Worm (Caenorhabditis elegans) whole organism, late embryonic: Measurements from ENCODE around the gene degl-2.

ENCODE experiments used
- C38D4.7 ChIP-seq: fragments of 200-800 bp; sonication (Bioruptor generic); optimal IDR thresholded peaks from 2 replicates; lab custom pipeline; 2018; ENCODE audit warnings: mild to moderate bottlenecking, missing genetic modification characterization, moderate library complexity, missing compliant biosample characterization
- F13H6.1 ChIP-seq: sonication (generic microtip); optimal IDR thresholded peaks from 2 replicates; lab custom pipeline; 2016; ENCODE audit warnings: missing genetic modification characterization, missing compliant biosample characterization
- K02D7.2 ChIP-seq: sonication (generic microtip); optimal IDR thresholded peaks from 2 replicates; lab custom pipeline; 2017; ENCODE audit warnings: mild to moderate bottlenecking, missing genetic modification characterization, missing compliant biosample characterization
- T23F11.4 ChIP-seq: fragments of 200-800 bp; sonication (Bioruptor generic); optimal IDR thresholded peaks from 2 replicates; lab custom pipeline; 2018; ENCODE audit warnings: mild to moderate bottlenecking, missing genetic modification characterization, missing compliant biosample characterization
- ceh-18 ChIP-seq: sonication (generic microtip); optimal IDR thresholded peaks from 2 replicates; lab custom pipeline; 2016; ENCODE audit warnings: missing genetic modification characterization, missing compliant biosample characterization
- ceh-19 ChIP-seq: fragments of 200-800 bp; sonication (Bioruptor generic); optimal IDR thresholded peaks from 2 replicates; lab custom pipeline; 2018; ENCODE audit warnings: mild to moderate bottlenecking, missing genetic modification characterization, missing compliant biosample characterization
- ceh-2 ChIP-seq: sonication (generic microtip); optimal IDR thresholded peaks from 2 replicates; lab custom pipeline; 2016; ENCODE audit warnings: missing genotype, missing genetic modification characterization, missing compliant biosample characterization
- ceh-30 ChIP-seq: fragments of 150-350 bp; optimal IDR thresholded peaks from 2 replicates; lab custom pipeline; 2014; ENCODE audit warnings: missing biosample characterization, missing genetic modification characterization
- ceh-31 ChIP-seq: sonication (generic microtip); optimal IDR thresholded peaks from 2 replicates; lab custom pipeline; 2016; ENCODE audit warnings: missing genetic modification characterization, missing compliant biosample characterization
- ceh-34 ChIP-seq: sonication (generic microtip); optimal IDR thresholded peaks from 2 replicates; lab custom pipeline; 2016; ENCODE audit warnings: mild to moderate bottlenecking, missing genetic modification characterization, missing compliant biosample characterization
- ceh-6 ChIP-seq: fragments of 200-800 bp; sonication (Bioruptor generic); optimal IDR thresholded peaks from 2 replicates; lab custom pipeline; 2018; ENCODE audit warnings: mild to moderate bottlenecking, missing genetic modification characterization, missing compliant biosample characterization
- elt-2 ChIP-seq: sonication (generic microtip); optimal IDR thresholded peaks from 2 replicates; lab custom pipeline; 2016; ENCODE audit warnings: missing genetic modification reagents, missing genetic modification characterization, missing compliant biosample characterization
- elt-4 ChIP-seq: sonication (generic microtip); optimal IDR thresholded peaks from 2 replicates; lab custom pipeline; 2016; ENCODE audit warnings: missing genetic modification characterization, missing compliant biosample characterization
- ets-4 ChIP-seq: sonication (generic microtip); optimal IDR thresholded peaks from 2 replicates; lab custom pipeline; 2016; ENCODE audit warnings: missing genetic modification characterization, missing compliant biosample characterization
- hlh-13 ChIP-seq: fragments of 200-800 bp; sonication (Bioruptor generic); optimal IDR thresholded peaks from 2 replicates; lab custom pipeline; 2018; ENCODE audit warnings: mild to moderate bottlenecking, missing genetic modification characterization, missing compliant biosample characterization
- hlh-15 ChIP-seq: sonication (generic microtip); optimal IDR thresholded peaks from 2 replicates; lab custom pipeline; 2016; ENCODE audit warnings: missing genetic modification characterization, missing compliant biosample characterization
- hlh-30 ChIP-seq: sonication (generic microtip); optimal IDR thresholded peaks from 2 replicates; lab custom pipeline; 2017; ENCODE audit warnings: antibody characterized with exemption, missing genetic modification characterization, missing compliant biosample characterization; ENCODE audit not compliant: insufficient read depth
- hlh-8 ChIP-seq: sonication (generic microtip); optimal IDR thresholded peaks from 2 replicates; lab custom pipeline; 2016; ENCODE audit warnings: missing genotype, missing genetic modification characterization, missing compliant biosample characterization
- mec-3 ChIP-seq: sonication (generic microtip); optimal IDR thresholded peaks from 2 replicates; lab custom pipeline; 2016; ENCODE audit warnings: borderline replicate concordance, missing genetic modification characterization, missing compliant biosample characterization
- nfya-1 ChIP-seq: sonication (generic microtip); optimal IDR thresholded peaks from 2 replicates; lab custom pipeline; 2017; ENCODE audit warnings: missing genetic modification characterization, mild to moderate bottlenecking, missing compliant biosample characterization, antibody characterized with exemption, moderate library complexity
- nhr-11 ChIP-seq: fragments of 150-350 bp; optimal IDR thresholded peaks from 2 replicates; lab custom pipeline; 2014; ENCODE audit warnings: missing biosample characterization, missing genetic modification characterization
- nhr-232 ChIP-seq: sonication (generic microtip); optimal IDR thresholded peaks from 2 replicates; lab custom pipeline; 2016; ENCODE audit warnings: missing genetic modification characterization, missing compliant biosample characterization
- pag-3 ChIP-seq: sonication (generic microtip); optimal IDR thresholded peaks from 2 replicates; lab custom pipeline; 2016; ENCODE audit warnings: missing compliant biosample characterization, missing genetic modification characterization, borderline replicate concordance
- pha-2 ChIP-seq: sonication (generic microtip); optimal IDR thresholded peaks from 2 replicates; lab custom pipeline; 2017; ENCODE audit warnings: mild to moderate bottlenecking, missing genetic modification characterization, missing compliant biosample characterization
- pqm-1 ChIP-seq: sonication (generic microtip); optimal IDR thresholded peaks from 2 replicates; lab custom pipeline; 2016; ENCODE audit warnings: missing genetic modification characterization, missing compliant biosample characterization
- sdc-2 ChIP-seq: sonication (generic microtip); optimal IDR thresholded peaks from 2 replicates; lab custom pipeline; 2016; ENCODE audit warnings: missing genotype, missing genetic modification characterization, missing compliant biosample characterization
- syd-9 ChIP-seq: sonication (generic microtip); optimal IDR thresholded peaks from 2 replicates; lab custom pipeline; 2016; ENCODE audit warnings: mild to moderate bottlenecking, missing genetic modification characterization, moderate library complexity, missing compliant biosample characterization
- tbx-2 ChIP-seq: sonication (generic microtip); optimal IDR thresholded peaks from 2 replicates; lab custom pipeline; 2016; ENCODE audit warnings: missing genetic modification characterization, missing compliant biosample characterization
- unc-42 ChIP-seq: sonication (generic microtip); optimal IDR thresholded peaks from 2 replicates; lab custom pipeline; 2016; ENCODE audit warnings: missing genotype, missing genetic modification characterization, missing compliant biosample characterization
- unc-55 ChIP-seq: sonication (generic microtip); optimal IDR thresholded peaks from 2 replicates; lab custom pipeline; 2017; ENCODE audit warnings: missing biosample characterization, missing genetic modification reagents, missing genetic modification characterization

degl-2 gene

DNA sequence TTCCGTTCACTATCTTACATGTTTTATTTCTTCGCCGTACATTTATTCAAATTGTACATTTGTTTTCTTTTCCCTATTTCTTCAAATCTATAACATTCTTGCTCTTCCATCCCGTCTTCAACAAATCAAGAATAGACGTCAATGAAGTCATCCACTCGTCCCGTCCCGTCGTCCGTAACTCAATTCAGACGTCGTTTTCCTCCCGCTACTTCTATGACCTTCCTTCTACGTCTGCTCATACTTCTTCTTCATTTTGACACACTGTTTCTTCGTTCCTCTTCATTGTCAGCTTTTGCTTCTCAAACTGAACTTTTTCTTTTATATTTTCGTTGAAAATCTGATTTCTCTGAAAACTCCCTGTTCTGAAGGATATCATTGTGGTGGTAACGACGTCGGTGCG, 16.7 kb downstream of the degl-2 start:
- TF ChIP-seq unc-42 (tag; lab: Kevin White, UChicago) (peak; percentile 82), sdc-2 (tag; lab: Kevin White, UChicago) (no peak)

ce11 chrIV:9667084-9667483, 23.8 kb downstream of the degl-2 start:
- TF ChIP-seq pqm-1 (tag; lab: Kevin White, UChicago) (no peak), nfya-1 (tag; lab: Kevin White, UChicago) (peak; percentile 25), ceh-30 (tag; lab: Kevin White, UChicago) (peak; percentile 8), elt-2 (tag; lab: Kevin White, UChicago) (peak; percentile 19), unc-55 (GFP tag; lab: Kevin White, UChicago) (no peak), ceh-34 (peak; percentile 38), tbx-2 (tag; lab: Kevin White, UChicago) (peak; percentile 45)

DNA sequence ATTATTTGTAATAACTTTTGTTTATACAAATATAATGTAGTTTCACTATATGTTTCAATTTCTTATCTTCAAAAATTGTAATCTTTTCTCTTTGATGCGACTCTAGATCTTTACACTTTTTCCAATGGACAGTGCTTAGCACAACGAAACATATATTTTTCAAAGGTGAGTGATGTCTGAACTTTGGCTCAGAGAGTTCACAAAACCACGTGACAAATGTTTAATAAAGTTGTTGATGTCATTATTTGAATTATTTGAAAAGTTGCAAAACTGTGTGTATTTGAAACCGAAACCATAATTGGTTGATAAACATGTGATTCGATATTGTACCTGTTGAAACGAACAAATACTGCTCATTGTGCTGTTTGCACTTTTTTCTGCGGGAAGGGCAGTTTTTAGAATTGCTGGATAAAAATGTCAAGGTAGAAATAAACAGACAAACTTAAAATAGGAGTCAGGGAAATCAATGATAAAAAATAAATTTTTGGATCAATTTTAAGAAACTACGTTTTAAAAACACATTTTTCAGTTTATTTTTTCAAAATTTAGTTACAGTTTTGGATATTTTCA, 24.9 kb downstream of the degl-2 start:
- TF ChIP-seq pag-3 = no peak
- TF ChIP-seq T23F11.4 (GFP tag; lab: Kevin White, UChicago) = no peak
- TF ChIP-seq nhr-11 (tag; lab: Kevin White, UChicago) = no peak
- TF ChIP-seq C38D4.7 (GFP tag; lab: Kevin White, UChicago) = no peak
- TF ChIP-seq ceh-2 (tag; lab: Kevin White, UChicago) = no peak
- no peak for TF ChIP-seq syd-9 (tag; lab: Kevin White, UChicago)
- TF ChIP-seq hlh-30 = peak; percentile 7
- TF ChIP-seq, all 69 proteins: peak for 1

- no peak for TF ChIP-seq ceh-6 (GFP tag; lab: Kevin White, UChicago)
- peak; percentile 72 for TF ChIP-seq hlh-30
Observed at ce11 chrIV:9669969-9670368, 26.7 kb downstream of the degl-2 start.

- TF ChIP-seq hlh-30 = peak; percentile 48
- peak; percentile 10 for TF ChIP-seq pqm-1 (tag; lab: Kevin White, UChicago)
- no peak for TF ChIP-seq ets-4 (tag; lab: Kevin White, UChicago)
- no peak for TF ChIP-seq pha-2 (tag; lab: Kevin White, UChicago)
- TF ChIP-seq F13H6.1 (tag; lab: Kevin White, UChicago) = peak; percentile 30
- no peak for TF ChIP-seq hlh-13
- TF ChIP-seq mec-3 (tag; lab: Kevin White, UChicago) = no peak
- no peak for TF ChIP-seq nhr-232 (tag; lab: Kevin White, UChicago)
- TF ChIP-seq ceh-18 (tag; lab: Kevin White, UChicago) = peak; percentile 14
- TF ChIP-seq ceh-34 = peak; percentile 18
- no peak for TF ChIP-seq ceh-6 (GFP tag; lab: Kevin White, UChicago)
Observed at ce11 chrIV:9671001-9671652, 27.8 kb downstream of the degl-2 start.

DNA sequence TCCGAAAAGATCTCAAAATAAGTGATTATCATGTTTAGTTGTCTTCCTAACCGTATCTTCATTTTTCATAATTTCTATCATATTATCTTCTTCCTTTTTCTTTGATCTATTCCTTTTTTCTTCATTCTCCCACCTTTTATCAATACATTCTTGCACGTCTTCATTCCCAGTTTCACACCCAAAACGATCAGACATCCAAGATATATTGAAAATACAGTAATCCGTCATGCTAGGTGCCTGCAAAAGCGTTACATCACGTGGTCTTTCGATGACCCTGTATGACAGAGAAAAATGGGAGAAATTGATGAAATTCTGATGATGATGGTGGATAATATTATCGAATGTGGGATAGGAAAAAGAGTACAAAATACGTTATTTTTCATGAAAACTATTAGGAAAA, 29.1 kb downstream of the degl-2 start:
- TF ChIP-seq hlh-15 (tag; lab: Kevin White, UChicago) (no peak), ceh-31 (tag; lab: Kevin White, UChicago) (no peak), hlh-30 (peak; percentile 30), hlh-8 (no peak), ceh-19 (GFP tag; lab: Kevin White, UChicago) (no peak), elt-4 (tag; lab: Kevin White, UChicago) (no peak), K02D7.2 (tag; lab: Kevin White, UChicago) (no peak), F13H6.1 (tag; lab: Kevin White, UChicago) (no peak)
